Worm (Caenorhabditis elegans) whole organism, young adult: ENCODE data around the gene flp-12.

Source experiments
- B0019.2 ChIP-seq: fragments of 200-800 bp; sonication (Bioruptor generic); conservative IDR thresholded peaks from 2 replicates; pipeline ENCODE4 v1.3.6; 2022; ENCODE audit warnings: missing genetic modification reagents, missing genetic modification characterization, missing compliant biosample characterization
- B0261.1 ChIP-seq: sonication (generic microtip); optimal IDR thresholded peaks from 2 replicates; lab custom pipeline; 2016; ENCODE audit warnings: mild to moderate bottlenecking, missing genetic modification characterization, moderate library complexity, missing compliant biosample characterization
- F49E8.2 ChIP-seq: sonication (generic microtip); optimal IDR thresholded peaks from 3 replicates; lab custom pipeline; 2017; ENCODE audit warnings: missing genetic modification characterization, mild to moderate bottlenecking, missing compliant biosample characterization, antibody characterized with exemption, moderate library complexity; ENCODE audit not compliant: insufficient read depth
- F52B5.7 ChIP-seq: sonication (generic microtip); optimal IDR thresholded peaks from 2 replicates; lab custom pipeline; 2016; ENCODE audit warnings: mild to moderate bottlenecking, missing genetic modification characterization, missing compliant biosample characterization
- T07F8.4 ChIP-seq: sonication (generic microtip); optimal IDR thresholded peaks from 2 replicates; lab custom pipeline; 2016; ENCODE audit warnings: mild to moderate bottlenecking, missing genetic modification characterization, moderate library complexity, missing compliant biosample characterization
- T26A5.8 ChIP-seq: sonication (generic microtip); optimal IDR thresholded peaks from 2 replicates; lab custom pipeline; 2016; ENCODE audit warnings: missing genetic modification characterization, missing compliant biosample characterization
- akir-1 ChIP-seq: fragments of 200-800 bp; sonication (Bioruptor generic); optimal IDR thresholded peaks from 2 replicates; lab custom pipeline; 2018; ENCODE audit warnings: mild to moderate bottlenecking, missing genetic modification characterization, moderate library complexity, missing compliant biosample characterization
- athp-1 ChIP-seq: sonication (generic microtip); optimal IDR thresholded peaks from 2 replicates; lab custom pipeline; 2017; ENCODE audit warnings: mild to moderate bottlenecking, missing genetic modification characterization, missing compliant biosample characterization
- ceh-27 ChIP-seq: fragments of 200-800 bp; sonication (Bioruptor generic); optimal IDR thresholded peaks from 2 replicates; lab custom pipeline; 2018; ENCODE audit warnings: mild to moderate bottlenecking, missing genetic modification characterization, moderate library complexity, missing compliant biosample characterization
- ceh-40 ChIP-seq: fragments of 200-800 bp; sonication (Bioruptor generic); IDR thresholded peaks from 2 replicates; pipeline ENCODE4 v1.3.6; 2022; ENCODE audit warnings: missing genetic modification characterization, missing compliant biosample characterization
- ceh-58 ChIP-seq: fragments of 200-800 bp; sonication (Bioruptor generic); IDR thresholded peaks from 2 replicates; pipeline ENCODE4 v1.3.6; 2022; ENCODE audit warnings: missing genetic modification characterization, missing compliant biosample characterization
- ceh-79 ChIP-seq: sonication (generic microtip); optimal IDR thresholded peaks from 2 replicates; lab custom pipeline; 2017; ENCODE audit warnings: mild to moderate bottlenecking, missing genetic modification characterization, missing compliant biosample characterization
- dox-1 ChIP-seq: fragments of 200-800 bp; sonication (Bioruptor generic); IDR thresholded peaks from 2 replicates; pipeline ENCODE4 v1.3.6; 2022; ENCODE audit warnings: missing genetic modification reagents, missing genetic modification characterization, missing compliant biosample characterization
- ekl-4 ChIP-seq: fragments of 200-800 bp; sonication (Bioruptor generic); IDR thresholded peaks from 2 replicates; pipeline ENCODE4 v1.3.6; 2022; ENCODE audit warnings: missing genetic modification reagents, missing genetic modification characterization, missing compliant biosample characterization
- fkh-3 ChIP-seq: sonication (generic microtip); optimal IDR thresholded peaks from 2 replicates; lab custom pipeline; 2016; ENCODE audit warnings: mild to moderate bottlenecking, missing genetic modification characterization, missing compliant biosample characterization
- hmg-1.2 ChIP-seq: fragments of 200-800 bp; sonication (Bioruptor generic); IDR thresholded peaks from 2 replicates; pipeline ENCODE4 v1.3.6; 2022; ENCODE audit warnings: missing genetic modification reagents, missing genetic modification characterization, missing compliant biosample characterization
- lin-35 ChIP-seq, 3 experiments: fragments of 150-350 bp in 2 of 3; sonication (generic microtip) in 1 of 3; optimal IDR thresholded peaks; 2 replicates each; lab custom pipeline; 2014 to 2018; ENCODE audit warnings: missing biosample characterization in 3 of 3, missing genetic modification characterization in 3 of 3, missing genetic modification reagents in 3 of 3
- lin-40 ChIP-seq: sonication (generic microtip); optimal IDR thresholded peaks from 2 replicates; lab custom pipeline; 2016; ENCODE audit warnings: missing genetic modification characterization, mild to moderate bottlenecking, missing compliant biosample characterization, missing genotype, missing genetic modification reagents
- lsy-27 ChIP-seq: sonication (generic microtip); optimal IDR thresholded peaks from 2 replicates; lab custom pipeline; 2017; ENCODE audit warnings: missing genetic modification characterization, mild to moderate bottlenecking, missing compliant biosample characterization, antibody characterized with exemption, missing genotype, borderline replicate concordance; ENCODE audit not compliant: insufficient read depth
- mcd-1 ChIP-seq: fragments of 200-800 bp; sonication (Bioruptor generic); IDR thresholded peaks from 2 replicates; pipeline ENCODE4 v1.3.6; 2022; ENCODE audit warnings: missing genetic modification reagents, missing genetic modification characterization, missing compliant biosample characterization
- nfya-1 ChIP-seq: sonication (generic microtip); optimal IDR thresholded peaks from 2 replicates; lab custom pipeline; 2017; ENCODE audit warnings: antibody characterized with exemption, missing compliant biosample characterization, missing genetic modification characterization, borderline replicate concordance; ENCODE audit not compliant: insufficient read depth
- nfya-2 ChIP-seq: fragments of 200-800 bp; sonication (Bioruptor generic); IDR thresholded peaks from 2 replicates; pipeline ENCODE4 v1.3.6; 2022; ENCODE audit warnings: missing genetic modification reagents, missing genetic modification characterization, missing compliant biosample characterization
- nfyb-1 ChIP-seq: fragments of 200-800 bp; sonication (Bioruptor generic); IDR thresholded peaks from 2 replicates; pipeline ENCODE4 v1.3.6; 2022; ENCODE audit warnings: missing genetic modification reagents, missing genetic modification characterization, missing compliant biosample characterization
- nhr-179 ChIP-seq: sonication (generic microtip); optimal IDR thresholded peaks from 2 replicates; lab custom pipeline; 2016; ENCODE audit warnings: mild to moderate bottlenecking, missing genetic modification characterization, missing compliant biosample characterization
- nhr-80 ChIP-seq: sonication (generic microtip); optimal IDR thresholded peaks from 2 replicates; lab custom pipeline; 2016; ENCODE audit warnings: missing genetic modification characterization, missing compliant biosample characterization
- rec-8 ChIP-seq, 2 experiments: sonication (generic microtip); optimal IDR thresholded peaks; 2 replicates each; lab custom pipeline; 2016; ENCODE audit warnings: mild to moderate bottlenecking in 2 of 2, missing genetic modification characterization in 2 of 2, missing genetic modification reagents in 2 of 2, missing genotype in 2 of 2, missing biosample characterization in 1 of 2, missing compliant biosample characterization in 1 of 2, moderate library complexity in 1 of 2
- sdz-38 ChIP-seq: sonication (generic microtip); optimal IDR thresholded peaks from 2 replicates; lab custom pipeline; 2016; ENCODE audit warnings: missing genotype, missing genetic modification characterization, missing compliant biosample characterization
- sea-2 ChIP-seq: fragments of 200-800 bp; sonication (Bioruptor generic); IDR thresholded peaks from 2 replicates; pipeline ENCODE4 v1.3.6; 2022; ENCODE audit warnings: missing genetic modification characterization, missing compliant biosample characterization
- snpc-1.1 ChIP-seq: sonication (generic microtip); optimal IDR thresholded peaks from 2 replicates; lab custom pipeline; 2017; ENCODE audit warnings: missing genetic modification characterization, mild to moderate bottlenecking, missing compliant biosample characterization, antibody characterized with exemption, moderate library complexity, missing genotype, missing genetic modification reagents; ENCODE audit not compliant: insufficient read depth
- sptf-2 ChIP-seq: fragments of 200-800 bp; sonication (Bioruptor generic); optimal IDR thresholded peaks from 2 replicates; lab custom pipeline; 2018; ENCODE audit warnings: mild to moderate bottlenecking, missing genetic modification characterization, missing compliant biosample characterization
- tbx-9 ChIP-seq: sonication (generic microtip); optimal IDR thresholded peaks from 2 replicates; lab custom pipeline; 2016; ENCODE audit warnings: borderline replicate concordance, missing genetic modification characterization, inconsistent platforms, missing compliant biosample characterization
- unc-130 ChIP-seq: sonication (generic microtip); optimal IDR thresholded peaks from 2 replicates; lab custom pipeline; 2016; ENCODE audit warnings: missing genetic modification reagents, missing genetic modification characterization, missing compliant biosample characterization
- unc-62 ChIP-seq: fragments of 150-350 bp; optimal IDR thresholded peaks from 2 replicates; lab custom pipeline; 2014; ENCODE audit warnings: missing biosample characterization, missing genetic modification reagents, missing genetic modification characterization
- ztf-22 ChIP-seq: fragments of 200-800 bp; sonication (Bioruptor generic); optimal IDR thresholded peaks from 2 replicates; lab custom pipeline; 2018; ENCODE audit warnings: mild to moderate bottlenecking, missing genetic modification characterization, moderate library complexity, missing compliant biosample characterization
- ztf-26 ChIP-seq: sonication (generic microtip); optimal IDR thresholded peaks from 2 replicates; lab custom pipeline; 2017; ENCODE audit warnings: missing genetic modification characterization, missing compliant biosample characterization
- ztf-28 ChIP-seq: fragments of 200-800 bp; sonication (Bioruptor generic); IDR thresholded peaks from 2 replicates; pipeline ENCODE4 v1.3.6; 2022; ENCODE audit warnings: missing genetic modification reagents, missing genetic modification characterization, missing compliant biosample characterization

flp-12 gene

DNA sequence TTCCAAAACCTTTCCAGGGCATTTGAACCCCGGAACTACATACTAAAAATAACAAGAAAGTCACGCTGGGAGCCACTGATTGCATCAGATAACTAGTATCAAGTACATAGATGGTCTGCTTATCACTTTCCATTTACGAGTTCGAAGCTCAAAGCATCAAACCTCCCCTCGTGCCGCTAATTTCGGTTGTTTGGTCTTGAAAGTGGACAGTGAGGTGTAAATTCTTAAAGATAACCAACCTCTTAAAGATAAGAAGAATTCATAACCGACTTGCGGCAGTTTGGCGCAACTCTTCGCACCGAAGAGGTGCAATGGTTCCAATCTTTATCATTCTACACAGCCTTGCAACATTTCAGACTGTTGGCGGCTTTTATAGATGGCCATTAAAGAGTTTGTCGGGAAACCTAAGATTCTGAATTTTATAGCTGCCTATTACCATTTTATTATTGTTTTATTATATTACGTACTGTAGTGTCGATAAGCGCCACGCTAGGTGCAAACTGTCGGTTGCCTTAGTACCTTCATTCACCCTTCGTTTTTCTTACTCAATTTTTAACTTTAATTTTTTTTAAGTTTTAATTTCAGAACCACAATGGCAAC lies 27.3 kb downstream of the flp-12 start, which contains the start of gene amt-4:
amt-4 (plus strand) TSS at position 586 of the 600 bp plus-strand sequence.
- TF ChIP-seq ztf-22: peak; percentile 0
- TF ChIP-seq F52B5.7 (tag; lab: Kevin White, UChicago): no peak
- no peak for TF ChIP-seq T07F8.4 (tag; lab: Kevin White, UChicago)
- TF ChIP-seq nfya-2 (GFP tag; lab: Robert Waterston, UW): no peak
- TF ChIP-seq ekl-4: no peak
- TF ChIP-seq nhr-80 (tag; lab: Kevin White, UChicago): peak; percentile 91
- no peak for TF ChIP-seq F49E8.2 (tag; lab: Kevin White, UChicago)
- 0 out of 2 replicates have a peak, but pooled peaks have one; percentile 26 for TF ChIP-seq dox-1 (GFP tag; lab: Robert Waterston, UW)

DNA sequence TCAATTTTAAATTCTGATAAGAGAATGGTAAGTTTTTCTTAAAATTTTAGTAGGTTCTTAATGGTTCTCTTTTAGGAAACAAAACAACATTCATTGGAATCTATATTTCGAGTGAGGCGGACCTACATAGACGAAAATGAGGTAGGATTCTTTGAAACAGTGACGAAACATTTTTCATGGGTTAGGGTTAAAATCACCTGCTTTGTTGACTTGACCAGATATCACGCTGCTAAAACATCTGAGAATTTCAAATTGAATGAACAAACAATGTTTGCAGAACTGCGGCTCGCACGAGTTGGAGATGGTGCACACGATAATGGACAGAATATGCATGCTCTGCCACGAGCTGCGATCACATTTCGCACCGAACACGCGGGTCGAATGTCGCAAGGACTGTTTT lies 29.9 kb downstream of the flp-12 start:
- TF ChIP-seq athp-1 (no peak), ztf-26 (tag; lab: Kevin White, UChicago) (no peak), hmg-1.2 (GFP tag; lab: Robert Waterston, UW) (no peak), ceh-79 (tag; lab: Kevin White, UChicago) (no peak), sdz-38 (tag; lab: Kevin White, UChicago) (no peak), lin-35 (GFP tag; optimal IDR thresholded peaks at IDR 0.05; lab: Kevin White, UChicago) (no peak), nhr-80 (tag; lab: Kevin White, UChicago) (no peak), snpc-1.1 (tag; lab: Kevin White, UChicago) (no peak), unc-62 (GFP tag; lab: Kevin White, UChicago) (no peak), T26A5.8 (no peak), nhr-179 (no peak), ceh-40 (GFP tag; lab: Robert Waterston, UW) (no peak), sptf-2 (GFP tag; lab: Kevin White, UChicago) (no peak)

DNA sequence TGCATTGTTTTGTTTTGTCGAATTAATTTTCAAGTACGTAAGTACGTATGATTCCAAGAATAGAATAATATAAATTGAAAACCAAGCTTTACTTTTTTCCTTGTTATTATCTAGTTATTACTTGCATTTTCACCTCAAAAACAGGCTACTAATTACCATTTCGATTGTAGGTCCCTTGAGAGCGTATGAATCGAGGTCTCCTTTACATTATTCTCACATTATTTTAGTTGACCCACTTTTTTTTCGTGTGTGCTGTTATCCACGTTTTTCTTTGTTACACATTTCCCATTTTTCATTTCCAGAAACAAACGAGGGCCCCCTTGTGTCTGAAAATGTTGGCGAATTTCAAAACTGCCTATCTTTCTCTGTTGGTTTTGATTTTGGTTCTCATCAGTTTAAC lies 30.3 kb downstream of the flp-12 start, which contains the start of gene C05E11.6:
C05E11.6 (plus strand) TSS at position 301 of the 400 bp plus-strand sequence.
- TF ChIP-seq ztf-26 (tag; lab: Kevin White, UChicago) (no peak), akir-1 (GFP tag; lab: Kevin White, UChicago) (no peak), nfyb-1 (GFP tag; lab: Robert Waterston, UW) (no peak), unc-62 (GFP tag; lab: Kevin White, UChicago) (no peak), lsy-27 (tag; lab: Kevin White, UChicago) (no peak), sea-2 (GFP tag; lab: Robert Waterston, UW) (no peak), ztf-28 (GFP tag; lab: Robert Waterston, UW) (no peak), tbx-9 (tag; lab: Kevin White, UChicago) (no peak), B0261.1 (tag; lab: Kevin White, UChicago) (no peak), unc-130 (GFP tag; lab: Kevin White, UChicago) (no peak), ceh-27 (GFP tag; lab: Kevin White, UChicago) (no peak), nfya-1 (no peak), fkh-3 (tag; lab: Kevin White, UChicago) (no peak), lin-40 (no peak), rec-8 (tag; optimal IDR thresholded peaks at IDR 0.05; lab: Kevin White, UChicago) (no peak), ceh-58 (GFP tag; lab: Robert Waterston, UW) (no peak), nhr-80 (tag; lab: Kevin White, UChicago) (no peak), mcd-1 (GFP tag; lab: Robert Waterston, UW) (no peak), B0019.2 (GFP tag; lab: Robert Waterston, UW) (no peak)
